Fruit fly (Drosophila melanogaster): ENCODE measurements around the gene CG4768.

CG4768 gene

dm6 chrX:16811213-16811749, 19.4 kb downstream of the CG4768 start, which contains the start of gene CG4829 (continued):
- TF ChIP-seq Fer2 (tag; optimal IDR thresholded peaks at IDR 0.05) (peak; percentile 76), Dip3 (GFP tag; optimal IDR thresholded peaks at IDR 0.05) (peak; percentile 74), CG4617 (GFP tag; optimal IDR thresholded peaks at IDR 0.05; ENCODE audit: borderline replicate concordance) (peak; percentile 33), pum (GFP tag; optimal IDR thresholded peaks at IDR 0.05) (peak; percentile 83), CG34376 (GFP tag; optimal IDR thresholded peaks at IDR 0.05) (peak; percentile 58), hkb (optimal IDR thresholded peaks at IDR 0.05) (no peak), hkb (GFP tag; IDR thresholded peaks at IDR 0.05) (peak; percentile 92), dati (GFP tag; IDR thresholded peaks at IDR 0.05) (peak; percentile 78), Elba2 (GFP tag; optimal IDR thresholded peaks at IDR 0.05) (no peak), Mad (GFP tag; optimal IDR thresholded peaks at IDR 0.05) (peak; percentile 77), CG1233 (GFP tag; optimal IDR thresholded peaks at IDR 0.05) (peak; percentile 85), CG15269 (tag; optimal IDR thresholded peaks at IDR 0.05) (peak; percentile 93), CG12104 (GFP tag; optimal IDR thresholded peaks at IDR 0.05) (peak; percentile 79), sob (GFP tag; IDR thresholded peaks at IDR 0.05) (peak; percentile 89), cato (GFP tag; optimal IDR thresholded peaks at IDR 0.05; ENCODE audit: borderline replicate concordance) (peak; percentile 69), sens-2 (GFP tag; IDR thresholded peaks at IDR 0.05) (peak; percentile 81), cas (GFP tag; IDR thresholded peaks at IDR 0.05) (0 out of 2 replicates have a peak, but pooled peaks have one; percentile 25), Stat92E (GFP tag; optimal IDR thresholded peaks at IDR 0.05) (no peak), nerfin-2 (GFP tag; IDR thresholded peaks at IDR 0.05; ENCODE audit: partially characterized antibody) (no peak), knrl (GFP tag; IDR thresholded peaks at IDR 0.05; ENCODE audit: partially characterized antibody) (no peak), gcm (GFP tag; optimal IDR thresholded peaks at IDR 0.05) (peak; percentile 82), hbn (GFP tag; IDR thresholded peaks at IDR 0.05; ENCODE audit: partially characterized antibody) (no peak), CG3065 (GFP tag; optimal IDR thresholded peaks at IDR 0.05) (peak; percentile 29), CG4730 (GFP tag; IDR thresholded peaks at IDR 0.05) (peak; percentile 83), toy (GFP tag; IDR thresholded peaks at IDR 0.05) (peak; percentile 56; the same call in 1 of the 2 replicates), Ets97D (GFP tag; optimal IDR thresholded peaks at IDR 0.05) (peak; percentile 61), wek (GFP tag; optimal IDR thresholded peaks at IDR 0.05) (peak; percentile 84), HLH3B (GFP tag; IDR thresholded peaks at IDR 0.05) (peak; percentile 93), fu2 (GFP tag; optimal IDR thresholded peaks at IDR 0.05) (peak; percentile 67), ara (GFP tag; IDR thresholded peaks at IDR 0.05) (peak; percentile 84), CG14014 (GFP tag; IDR thresholded peaks at IDR 0.05) (peak; percentile 88), fd64A (GFP tag; optimal IDR thresholded peaks at IDR 0.05) (peak; percentile 82), NFAT (GFP tag; IDR thresholded peaks at IDR 0.05) (peak; percentile 72; the same call in 1 of the 2 replicates), CG9817 (tag; optimal IDR thresholded peaks at IDR 0.05) (peak; percentile 91), CG7839 (tag; optimal IDR thresholded peaks at IDR 0.05) (peak; percentile 92), CG8281 (tag; optimal IDR thresholded peaks at IDR 0.05) (peak; percentile 70), CG10654 (GFP tag; optimal IDR thresholded peaks at IDR 0.05) (peak; percentile 82), CG13123 (GFP tag; optimal IDR thresholded peaks at IDR 0.05) (peak; percentile 66), chm (GFP tag; IDR thresholded peaks at IDR 0.05) (peak; percentile 87; the same call in 1 of the 2 replicates), pros (GFP tag; optimal IDR thresholded peaks at IDR 0.05) (no peak), CG30403 (GFP tag; optimal IDR thresholded peaks at IDR 0.05) (peak; percentile 85), h (optimal IDR thresholded peaks at IDR 0.05) (no peak), ro (GFP tag; IDR thresholded peaks at IDR 0.05) (peak; percentile 73), gro (GFP tag; optimal IDR thresholded peaks at IDR 0.05) (peak; percentile 85), CG12155 (GFP tag; optimal IDR thresholded peaks at IDR 0.05) (peak; percentile 70), CG10462 (GFP tag; optimal IDR thresholded peaks at IDR 0.05) (peak; percentile 53), Xbp1 (GFP tag; optimal IDR thresholded peaks at IDR 0.05) (peak; percentile 88), Asciz (GFP tag; optimal IDR thresholded peaks at IDR 0.05) (peak; percentile 79), pnt (GFP tag; optimal IDR thresholded peaks at IDR 0.05) (peak; percentile 79), tin (GFP tag; optimal IDR thresholded peaks at IDR 0.05) (peak; percentile 88), CG11695 (GFP tag; IDR thresholded peaks at IDR 0.05) (peak; percentile 95)

Data from whole organism, embryonic.